Fruit fly (Drosophila melanogaster): Measurements from ENCODE around the gene CG15517.

dm6 chr3R:29926955-29927354 lies 23.3 kb upstream of the CG15517 start, which contains the start of gene CG15522:
- TF ChIP-seq CG8478 (optimal IDR thresholded peaks at IDR 0.05): no peak
- TF ChIP-seq CTCF (optimal IDR thresholded peaks at IDR 0.05): no peak
